Fruit fly (Drosophila melanogaster) whole organism, adult: ENCODE measurements around the gene CG8578.
A peak's percentile ranks its signal among the peaks of the same experiment; 100 is the strongest.

Experiments used
- CG12768 ChIP-seq: fragments of 200-800 bp; sonication (Bioruptor generic); optimal IDR thresholded peaks from 2 replicates; lab custom pipeline; 2017; ENCODE audit warnings: missing biosample characterization, missing genetic modification characterization, mild to moderate bottlenecking, moderate library complexity, missing genetic modification reagents
- CG14711 ChIP-seq: fragments of 200-800 bp; sonication (Bioruptor generic); optimal IDR thresholded peaks from 2 replicates; lab custom pipeline; 2018; ENCODE audit warnings: missing biosample characterization, mild to moderate bottlenecking, missing genetic modification characterization, moderate library complexity
- CG33017 ChIP-seq: fragments of 200-800 bp; sonication (Bioruptor generic); optimal IDR thresholded peaks from 2 replicates; lab custom pipeline; 2018; ENCODE audit warnings: missing biosample characterization, mild to moderate bottlenecking, missing genetic modification characterization, moderate library complexity
- CG7045 ChIP-seq: fragments of 200-800 bp; sonication (Bioruptor generic); optimal IDR thresholded peaks from 2 replicates; lab custom pipeline; 2017; ENCODE audit warnings: missing biosample characterization, mild to moderate bottlenecking, missing genetic modification characterization
- Hr96 ChIP-seq: fragments of 200-800 bp; sonication (Bioruptor generic); optimal IDR thresholded peaks from 2 replicates; lab custom pipeline; 2016; ENCODE audit warnings: missing biosample characterization, missing genetic modification characterization
- Mnt ChIP-seq: fragments of 200-800 bp; sonication (Bioruptor generic); optimal IDR thresholded peaks from 2 replicates; lab custom pipeline; 2016; ENCODE audit warnings: missing biosample characterization, mild to moderate bottlenecking, missing genetic modification characterization
- bab1 ChIP-seq: fragments of 200-800 bp; sonication (Bioruptor generic); optimal IDR thresholded peaks from 3 replicates; lab custom pipeline; 2019; ENCODE audit warnings: missing biosample characterization, mild to moderate bottlenecking, missing genetic modification characterization, moderate library complexity
- cic ChIP-seq: fragments of 200-800 bp; sonication (Bioruptor generic); optimal IDR thresholded peaks from 2 replicates; lab custom pipeline; 2017; ENCODE audit warnings: missing biosample characterization, mild to moderate bottlenecking, missing genetic modification characterization, moderate library complexity
- cnc ChIP-seq, 2 experiments: fragments of >200 bp; optimal IDR thresholded peaks; 2 replicates each; lab custom pipeline; 2017
- kay ChIP-seq: fragments of 200-800 bp; sonication (Bioruptor generic); peaks from one replicate; lab custom pipeline; 2016; ENCODE audit warnings: missing biosample characterization, missing genetic modification characterization, borderline replicate concordance

- TF ChIP-seq CG7045 (GFP tag; lab: Kevin White, UChicago) (no peak), kay (GFP tag; lab: Kevin White, UChicago) (no peak), CG14711 (tag; lab: Kevin White, UChicago) (peak; percentile 19), CG33017 (tag; lab: Kevin White, UChicago) (no peak), Hr96 (no peak), cnc (optimal IDR thresholded peaks at IDR 0.05; lab: Kevin White, UChicago) (no peak), CG12768 (no peak), Mnt (GFP tag; lab: Kevin White, UChicago) (no peak), bab1 (GFP tag; lab: Kevin White, UChicago) (no peak), cic (no peak)
Measured at dm6 chrX:15804790-15805189, 39.5 kb upstream of the CG8578 start.
